Fruit fly (Drosophila melanogaster) whole organism, embryonic: ENCODE results near the gene Ir67c.

ENCODE experiments used
- Ada2b ChIP-seq: fragments of 200-800 bp; sonication (Bioruptor generic); IDR thresholded peaks from 2 replicates; pipeline ENCODE4 v1.3.6; 2022; ENCODE audit warnings: missing biosample characterization, missing genetic modification characterization
- Awh ChIP-seq: fragments of 200-800 bp; sonication (Bioruptor generic); IDR thresholded peaks from 2 replicates; pipeline ENCODE4, ENCODE4 v1.3.6; 2022; ENCODE audit warnings: missing biosample characterization, missing genetic modification characterization
- CG10462 ChIP-seq: fragments of 200-800 bp; sonication (Bioruptor generic); optimal IDR thresholded peaks from 2 replicates; lab custom pipeline; 2016; ENCODE audit warnings: missing biosample characterization, missing genetic modification characterization
- CG13296 ChIP-seq: fragments of 200-800 bp; sonication (Bioruptor generic); optimal IDR thresholded peaks from 3 replicates; lab custom pipeline; 2018; ENCODE audit warnings: missing biosample characterization, mild to moderate bottlenecking, missing genetic modification characterization
- CG14441 ChIP-seq: fragments of 200-800 bp; sonication (Bioruptor generic); IDR thresholded peaks from 2 replicates; pipeline ENCODE4 v1.3.6; 2022; ENCODE audit warnings: missing biosample characterization, missing genetic modification characterization
- CG15601 ChIP-seq: fragments of 200-800 bp; sonication (Bioruptor generic); optimal IDR thresholded peaks from 3 replicates; lab custom pipeline; 2019; ENCODE audit warnings: missing biosample characterization, mild to moderate bottlenecking, missing genetic modification characterization, moderate library complexity
- CG17359 ChIP-seq: fragments of 200-800 bp; sonication (Bioruptor generic); optimal IDR thresholded peaks from 3 replicates; lab custom pipeline; 2018; ENCODE audit warnings: missing biosample characterization, mild to moderate bottlenecking, missing genetic modification characterization, moderate library complexity
- CG18764 ChIP-seq: fragments of 200-800 bp; sonication (Bioruptor generic); optimal IDR thresholded peaks from 3 replicates; lab custom pipeline; 2016; ENCODE audit warnings: missing biosample characterization, missing genetic modification characterization
- CG2712 ChIP-seq: fragments of 200-800 bp; optimal IDR thresholded peaks from 3 replicates; lab custom pipeline; 2019; ENCODE audit warnings: missing biosample characterization, mild to moderate bottlenecking, missing genetic modification characterization, moderate library complexity
- CG3065 ChIP-seq: fragments of 200-800 bp; sonication (Bioruptor generic); optimal IDR thresholded peaks from 2 replicates; lab custom pipeline; 2016; ENCODE audit warnings: missing biosample characterization, missing genetic modification characterization
- CG32532 ChIP-seq: fragments of 200-800 bp; sonication (Bioruptor generic); IDR thresholded peaks from 2 replicates; pipeline ENCODE4 v1.3.6; 2022; ENCODE audit warnings: missing biosample characterization, missing genetic modification characterization
- CG3847 ChIP-seq: fragments of 200-800 bp; sonication (Bioruptor generic); IDR thresholded peaks from 2 replicates; pipeline ENCODE4 v1.3.6; 2022; ENCODE audit warnings: missing biosample characterization, missing genetic modification characterization
- CG4424 ChIP-seq: fragments of 200-800 bp; sonication (Bioruptor generic); optimal IDR thresholded peaks from 3 replicates; lab custom pipeline; 2016; ENCODE audit warnings: missing biosample characterization, missing genetic modification characterization
- CG5953 ChIP-seq: fragments of 200-800 bp; sonication (Bioruptor generic); IDR thresholded peaks from 2 replicates; pipeline ENCODE4 v1.3.6; 2022; ENCODE audit warnings: missing biosample characterization, missing genetic modification characterization
- CG6254 ChIP-seq: fragments of 200-800 bp; sonication (Bioruptor generic); optimal IDR thresholded peaks from 3 replicates; lab custom pipeline; 2017; ENCODE audit warnings: mild to moderate bottlenecking, missing biosample characterization, missing genetic modification reagents, missing genetic modification characterization
- CG6689 ChIP-seq: fragments of 200-800 bp; sonication (Bioruptor generic); IDR thresholded peaks from 2 replicates; pipeline ENCODE4 v1.3.6; 2022; ENCODE audit warnings: missing biosample characterization, missing genetic modification characterization
- CG6791 ChIP-seq: fragments of 200-800 bp; sonication (Bioruptor generic); IDR thresholded peaks from 3 replicates; pipeline ENCODE4 v1.3.6; 2022; ENCODE audit warnings: missing biosample characterization, missing genetic modification characterization; ENCODE audit not compliant: partially characterized antibody
- CG6813 ChIP-seq: fragments of 200-800 bp; sonication (Bioruptor generic); optimal IDR thresholded peaks from 2 replicates; lab custom pipeline; 2017; ENCODE audit warnings: missing biosample characterization, missing genetic modification characterization, mild to moderate bottlenecking, moderate library complexity, missing genetic modification reagents
- CG6854 ChIP-seq: fragments of 200-800 bp; sonication (Bioruptor generic); optimal IDR thresholded peaks from 3 replicates; lab custom pipeline; 2017; ENCODE audit warnings: missing biosample characterization, mild to moderate bottlenecking, missing genetic modification characterization
- CG8089 ChIP-seq: fragments of 200-800 bp; sonication (Bioruptor generic); optimal IDR thresholded peaks from 3 replicates; lab custom pipeline; 2016; ENCODE audit warnings: missing biosample characterization, missing genetic modification characterization
- CG8388 ChIP-seq: fragments of 200-800 bp; sonication (Bioruptor generic); optimal IDR thresholded peaks from 2 replicates; lab custom pipeline; 2019; ENCODE audit warnings: missing biosample characterization, mild to moderate bottlenecking, missing genetic modification characterization, moderate library complexity
- CG8478 ChIP-seq: fragments of >200 bp; optimal IDR thresholded peaks from 2 replicates; lab custom pipeline; 2018
- D19A ChIP-seq: fragments of 200-800 bp; optimal IDR thresholded peaks from 3 replicates; lab custom pipeline; 2019; ENCODE audit warnings: missing biosample characterization, mild to moderate bottlenecking, missing genetic modification characterization, moderate library complexity
- Drgx ChIP-seq: fragments of 200-800 bp; sonication (Bioruptor generic); IDR thresholded peaks from 2 replicates; pipeline ENCODE4 v1.3.6; 2022; ENCODE audit warnings: missing biosample characterization, missing genetic modification characterization
- Eip74EF ChIP-seq, 2 experiments: fragments of 200-800 bp in 1 of 2; fragments of >200 bp in 1 of 2; sonication (Bioruptor generic) in 1 of 2; optimal IDR thresholded peaks; 2 replicates each; lab custom pipeline; 2017 to 2019; ENCODE audit warnings: missing biosample characterization in 2 of 2, missing genetic modification characterization in 2 of 2, mild to moderate bottlenecking in 1 of 2, moderate library complexity in 1 of 2
- Ets97D ChIP-seq: fragments of 200-800 bp; sonication (Bioruptor generic); optimal IDR thresholded peaks from 3 replicates; lab custom pipeline; 2016; ENCODE audit warnings: missing biosample characterization, missing genetic modification characterization
- Fer3 ChIP-seq: fragments of 200-800 bp; sonication (Bioruptor generic); optimal IDR thresholded peaks from 2 replicates; lab custom pipeline; 2018; ENCODE audit warnings: missing biosample characterization, mild to moderate bottlenecking, missing genetic modification characterization, moderate library complexity
- Oli ChIP-seq: fragments of 200-800 bp; sonication (Bioruptor generic); optimal IDR thresholded peaks from 2 replicates; lab custom pipeline; 2018; ENCODE audit warnings: missing biosample characterization, mild to moderate bottlenecking, missing genetic modification characterization, moderate library complexity
- PHDP ChIP-seq: fragments of 200-800 bp; sonication (Bioruptor generic); optimal IDR thresholded peaks from 3 replicates; lab custom pipeline; 2018; ENCODE audit warnings: missing biosample characterization, mild to moderate bottlenecking, missing genetic modification characterization, moderate library complexity
- Poxn ChIP-seq: fragments of 200-800 bp; sonication (Bioruptor generic); IDR thresholded peaks from 2 replicates; pipeline ENCODE4 v1.3.6; 2022; ENCODE audit warnings: missing biosample characterization, missing genetic modification characterization
- Sox102F ChIP-seq: fragments of 200-800 bp; sonication (Bioruptor generic); optimal IDR thresholded peaks from 2 replicates; lab custom pipeline; 2018; ENCODE audit warnings: missing biosample characterization, mild to moderate bottlenecking, missing genetic modification characterization, moderate library complexity
- Spps ChIP-seq: fragments of 200-800 bp; sonication (Bioruptor generic); optimal IDR thresholded peaks from 2 replicates; lab custom pipeline; 2018; ENCODE audit warnings: missing biosample characterization, mild to moderate bottlenecking, missing genetic modification characterization
- al ChIP-seq: fragments of 200-800 bp; sonication (Bioruptor generic); IDR thresholded peaks from 2 replicates; pipeline ENCODE4 v1.3.6; 2022; ENCODE audit warnings: missing biosample characterization, missing genetic modification characterization
- amos ChIP-seq: fragments of 200-800 bp; sonication (Bioruptor generic); IDR thresholded peaks from 2 replicates; pipeline ENCODE4 v1.3.6; 2022; ENCODE audit warnings: missing biosample characterization, missing genetic modification characterization; ENCODE audit not compliant: partially characterized antibody
- bab2 ChIP-seq: fragments of 200-800 bp; sonication (Bioruptor generic); optimal IDR thresholded peaks from 2 replicates; lab custom pipeline; 2016; ENCODE audit warnings: missing biosample characterization, missing genetic modification characterization
- bcd ChIP-seq: fragments of 200-800 bp; sonication (Bioruptor generic); optimal IDR thresholded peaks from 2 replicates; lab custom pipeline; 2017; ENCODE audit warnings: missing biosample characterization, mild to moderate bottlenecking, missing genetic modification characterization
- br ChIP-seq: fragments of >200 bp; optimal IDR thresholded peaks from 2 replicates; lab custom pipeline; 2017
- dmrt99B ChIP-seq: fragments of 200-800 bp; sonication (Bioruptor generic); optimal IDR thresholded peaks from 2 replicates; lab custom pipeline; 2018; ENCODE audit warnings: missing biosample characterization, mild to moderate bottlenecking, missing genetic modification characterization, moderate library complexity
- dysf ChIP-seq: fragments of 200-800 bp; sonication (Bioruptor generic); IDR thresholded peaks from 3 replicates; pipeline ENCODE4 v1.3.6; 2022; ENCODE audit warnings: missing biosample characterization, missing genetic modification characterization
- ems ChIP-seq: fragments of 200-800 bp; sonication (Bioruptor generic); optimal IDR thresholded peaks from 3 replicates; lab custom pipeline; 2016; ENCODE audit warnings: missing biosample characterization, missing genetic modification characterization
- fru ChIP-seq: fragments of >200 bp; optimal IDR thresholded peaks from 2 replicates; lab custom pipeline; 2017
- fu2 ChIP-seq: fragments of 200-800 bp; sonication (Bioruptor generic); optimal IDR thresholded peaks from 2 replicates; lab custom pipeline; 2016; ENCODE audit warnings: missing biosample characterization, missing genetic modification characterization
- nau ChIP-seq: fragments of 200-800 bp; sonication (Bioruptor generic); optimal IDR thresholded peaks from 3 replicates; lab custom pipeline; 2017; ENCODE audit warnings: missing biosample characterization, mild to moderate bottlenecking, missing genetic modification characterization, missing genetic modification reagents
- otp ChIP-seq: fragments of 200-800 bp; sonication (Bioruptor generic); IDR thresholded peaks from 3 replicates; pipeline ENCODE4, ENCODE4 v1.3.6; 2022; ENCODE audit warnings: missing biosample characterization, missing genetic modification characterization
- p53 ChIP-seq: fragments of 200-800 bp; sonication (Bioruptor generic); optimal IDR thresholded peaks from 2 replicates; lab custom pipeline; 2016; ENCODE audit warnings: missing biosample characterization, missing genetic modification characterization
- stc ChIP-seq: fragments of 200-800 bp; sonication (Bioruptor generic); IDR thresholded peaks from 2 replicates; pipeline ENCODE4 v1.3.6; 2022; ENCODE audit warnings: missing biosample characterization, missing genetic modification characterization
- tgo ChIP-seq: fragments of 200-800 bp; sonication (Bioruptor generic); IDR thresholded peaks from 3 replicates; pipeline ENCODE4 v1.3.6; 2022; ENCODE audit warnings: missing biosample characterization, missing genetic modification characterization
- tin ChIP-seq: fragments of 200-800 bp; sonication (Bioruptor generic); optimal IDR thresholded peaks from 3 replicates; lab custom pipeline; 2016; ENCODE audit warnings: missing biosample characterization, missing genetic modification characterization
- ttk ChIP-seq: fragments of 200-800 bp; sonication (Bioruptor generic); IDR thresholded peaks from 2 replicates; pipeline ENCODE4 v2.1.2; 2022; ENCODE audit warnings: missing biosample characterization, missing genetic modification characterization
- wor ChIP-seq: fragments of 200-800 bp; sonication (Bioruptor generic); IDR thresholded peaks from 2 replicates; pipeline ENCODE4 v1.3.6; 2022; ENCODE audit warnings: missing biosample characterization, missing genetic modification characterization
- zf30C ChIP-seq: fragments of 200-800 bp; sonication (Bioruptor generic); optimal IDR thresholded peaks from 3 replicates; lab custom pipeline; 2018; ENCODE audit warnings: missing biosample characterization, mild to moderate bottlenecking, missing genetic modification characterization
- zfh2 ChIP-seq: fragments of 200-800 bp; sonication (Bioruptor generic); optimal IDR thresholded peaks from 2 replicates; lab custom pipeline; 2016; ENCODE audit warnings: missing biosample characterization, missing genetic modification characterization

Gene Ir67c

dm6 chr3L:10428027-10428426 lies 5.9 kb downstream of the Ir67c start (continued):
- TF ChIP-seq fu2 (no peak), bab2 (GFP tag; lab: Kevin White, UChicago) (no peak), CG8478 (no peak), ttk (GFP tag; lab: Robert Waterston, UW) (peak; percentile 24; the same call in 1 of the 2 replicates), CG32532 (GFP tag; lab: Robert Waterston, UW) (no peak), dmrt99B (tag; lab: Kevin White, UChicago) (peak; percentile 66), D19A (tag; lab: Kevin White, UChicago) (peak; percentile 13), p53 (GFP tag; lab: Kevin White, UChicago) (no peak), CG6854 (GFP tag; lab: Kevin White, UChicago) (no peak), stc (GFP tag; lab: Robert Waterston, UW) (0 out of 2 replicates have a peak, but pooled peaks have one; percentile 48), Oli (tag; lab: Kevin White, UChicago) (peak; percentile 72), CG6689 (GFP tag; lab: Robert Waterston, UW) (0 out of 2 replicates have a peak, but pooled peaks have one; percentile 20), CG18764 (GFP tag; lab: Kevin White, UChicago) (peak; percentile 26), CG2712 (peak; percentile 54), zfh2 (GFP tag; lab: Kevin White, UChicago) (no peak), Eip74EF (GFP tag; optimal IDR thresholded peaks at IDR 0.05; lab: Kevin White, UChicago) (peak in 1 of 2 experiments; percentile 23), CG8089 (GFP tag; lab: Kevin White, UChicago) (no peak), otp (GFP tag; lab: Robert Waterston, UW) (no peak), ems (GFP tag; lab: Kevin White, UChicago) (no peak), CG6791 (no peak), wor (peak; percentile 44; the same call in 1 of the 2 replicates), CG3847 (no peak), amos (GFP tag; lab: Robert Waterston, UW) (no peak), Drgx (GFP tag; lab: Robert Waterston, UW) (peak; percentile 71), CG4424 (GFP tag; lab: Kevin White, UChicago) (peak; percentile 50), CG15601 (tag; lab: Kevin White, UChicago) (peak; percentile 44), Spps (peak; percentile 9), Awh (GFP tag; lab: Robert Waterston, UW) (0 out of 2 replicates have a peak, but pooled peaks have one; percentile 31), bcd (GFP tag; lab: Kevin White, UChicago) (peak; percentile 17), zf30C (no peak), tin (GFP tag; lab: Kevin White, UChicago) (peak; percentile 47), nau (GFP tag; lab: Kevin White, UChicago) (peak; percentile 49), Sox102F (GFP tag; lab: Kevin White, UChicago) (peak; percentile 78), CG13296 (GFP tag; lab: Kevin White, UChicago) (no peak), Poxn (GFP tag; lab: Robert Waterston, UW) (no peak), CG14441 (no peak), dysf (GFP tag; lab: Robert Waterston, UW) (0 out of 3 replicates have a peak, but pooled peaks have one; percentile 25), al (GFP tag; lab: Robert Waterston, UW) (no peak), CG6813 (GFP tag; lab: Kevin White, UChicago) (peak; percentile 2), CG6254 (GFP tag; lab: Kevin White, UChicago) (no peak), fru (lab: Kevin White, UChicago) (no peak), br (lab: Kevin White, UChicago) (no peak), CG17359 (tag; lab: Kevin White, UChicago) (peak; percentile 63), tgo (no peak), CG3065 (GFP tag; lab: Kevin White, UChicago) (no peak), Ets97D (GFP tag; lab: Kevin White, UChicago) (no peak), Ada2b (GFP tag; lab: Robert Waterston, UW) (peak; percentile 11; the same call in 1 of the 2 replicates), CG5953 (GFP tag; lab: Robert Waterston, UW) (no peak), PHDP (tag; lab: Kevin White, UChicago) (peak; percentile 46), CG8388 (peak; percentile 67), CG10462 (GFP tag; lab: Kevin White, UChicago) (no peak), Fer3 (tag; lab: Kevin White, UChicago) (peak; percentile 8)
